Fruit fly (Drosophila melanogaster): ENCODE measurements around the gene HGTX.

The HGTX gene

dm6 chr3L:14534619-14535018 is 64.7 kb downstream of the HGTX start:
- no peak for TF ChIP-seq psq (optimal IDR thresholded peaks at IDR 0.05)
- no peak for TF ChIP-seq h (optimal IDR thresholded peaks at IDR 0.05)
- TF ChIP-seq Myc (optimal IDR thresholded peaks at IDR 0.05), result no peak
- TF ChIP-seq insv (optimal IDR thresholded peaks at IDR 0.05), result no peak

Data from Kc167 (cell line).